Worm (Caenorhabditis elegans) whole organism, L1 larva: ENCODE results near the gene C46F2.1.

Experiments used
- C04F5.9 ChIP-seq: sonication (generic microtip); optimal IDR thresholded peaks from 2 replicates; lab custom pipeline; 2016; ENCODE audit warnings: missing genetic modification characterization, missing compliant biosample characterization
- C16A3.4 ChIP-seq: fragments of 150-350 bp; optimal IDR thresholded peaks from 2 replicates; lab custom pipeline; 2014; ENCODE audit warnings: missing biosample characterization, missing genetic modification characterization
- C34B4.2 ChIP-seq: sonication (generic microtip); optimal IDR thresholded peaks from 2 replicates; lab custom pipeline; 2017; ENCODE audit warnings: mild to moderate bottlenecking, missing genetic modification characterization, missing compliant biosample characterization
- F16B12.6 ChIP-seq: fragments of 150-350 bp; optimal IDR thresholded peaks from 2 replicates; lab custom pipeline; 2014; ENCODE audit warnings: missing biosample characterization, missing genetic modification characterization
- Y116A8C.19 ChIP-seq: sonication (generic microtip); optimal IDR thresholded peaks from 2 replicates; lab custom pipeline; 2016; ENCODE audit warnings: missing compliant biosample characterization, missing genetic modification characterization, borderline replicate concordance
- aha-1 ChIP-seq: fragments of 150-350 bp; optimal IDR thresholded peaks from 2 replicates; lab custom pipeline; 2014; ENCODE audit warnings: missing biosample characterization, missing genetic modification characterization
- alr-1 ChIP-seq: fragments of 200-800 bp; sonication (Bioruptor generic); optimal IDR thresholded peaks from 2 replicates; lab custom pipeline; 2018; ENCODE audit warnings: borderline replicate concordance, mild to moderate bottlenecking, missing genetic modification characterization, missing compliant biosample characterization
- aly-2 ChIP-seq: fragments of 150-350 bp; optimal IDR thresholded peaks from 2 replicates; lab custom pipeline; 2014; ENCODE audit warnings: missing biosample characterization, missing genetic modification characterization
- ama-1 ChIP-seq: fragments of 150-350 bp; optimal IDR thresholded peaks from 2 replicates; lab custom pipeline; 2014
- blmp-1 ChIP-seq: fragments of 150-350 bp; optimal IDR thresholded peaks from 2 replicates; lab custom pipeline; 2014; ENCODE audit warnings: missing biosample characterization, missing genetic modification characterization
- ceh-63 ChIP-seq: fragments of 200-800 bp; sonication (Bioruptor generic); optimal IDR thresholded peaks from 2 replicates; lab custom pipeline; 2018; ENCODE audit warnings: mild to moderate bottlenecking, missing genetic modification characterization, missing compliant biosample characterization
- ceh-88 ChIP-seq: fragments of 200-800 bp; sonication (Bioruptor generic); IDR thresholded peaks from 2 replicates; pipeline ENCODE4 v1.3.6; 2022; ENCODE audit warnings: missing genetic modification characterization, missing compliant biosample characterization
- ceh-90 ChIP-seq: sonication (generic microtip); optimal IDR thresholded peaks from 2 replicates; lab custom pipeline; 2016; ENCODE audit warnings: missing genetic modification characterization, missing compliant biosample characterization
- ces-1 ChIP-seq: fragments of 150-350 bp; optimal IDR thresholded peaks from 2 replicates; lab custom pipeline; 2014; ENCODE audit warnings: missing biosample characterization, missing genetic modification reagents, missing genetic modification characterization
- dsc-1 ChIP-seq: sonication (generic microtip); optimal IDR thresholded peaks from 2 replicates; lab custom pipeline; 2016; ENCODE audit warnings: mild to moderate bottlenecking, missing genetic modification characterization, missing compliant biosample characterization
- egl-27 ChIP-seq, 2 experiments: fragments of 150-350 bp in 1 of 2; sonication (generic microtip); optimal IDR thresholded peaks; 3 replicates each; lab custom pipeline; 2017 to 2018; ENCODE audit warnings: missing biosample characterization in 2 of 2, missing genetic modification characterization in 2 of 2, missing genetic modification reagents in 2 of 2
- elt-2 ChIP-seq: sonication (generic microtip); optimal IDR thresholded peaks from 2 replicates; lab custom pipeline; 2016; ENCODE audit warnings: missing genetic modification characterization, mild to moderate bottlenecking, inconsistent platforms, missing compliant biosample characterization, missing genetic modification reagents
- fkh-10 ChIP-seq: sonication (generic microtip); optimal IDR thresholded peaks from 2 replicates; lab custom pipeline; 2017; ENCODE audit warnings: missing biosample characterization, missing genetic modification reagents, missing genetic modification characterization
- fkh-8 ChIP-seq: sonication (generic microtip); optimal IDR thresholded peaks from 2 replicates; lab custom pipeline; 2016; ENCODE audit warnings: mild to moderate bottlenecking, missing genetic modification characterization, missing compliant biosample characterization
- fos-1 ChIP-seq: fragments of 150-350 bp; optimal IDR thresholded peaks from 2 replicates; lab custom pipeline; 2014; ENCODE audit warnings: missing biosample characterization, missing genetic modification characterization
- grh-1 ChIP-seq: fragments of 200-800 bp; sonication (Bioruptor generic); IDR thresholded peaks from 2 replicates; pipeline ENCODE4 v1.3.6; 2022; ENCODE audit warnings: missing genetic modification reagents, missing genetic modification characterization, missing compliant biosample characterization
- hlh-4 ChIP-seq: sonication (generic microtip); optimal IDR thresholded peaks from 2 replicates; lab custom pipeline; 2016; ENCODE audit warnings: mild to moderate bottlenecking, missing genetic modification characterization, missing compliant biosample characterization
- hpl-2 ChIP-seq: fragments of 150-350 bp; optimal IDR thresholded peaks from 2 replicates; lab custom pipeline; 2014; ENCODE audit warnings: missing biosample characterization, missing genetic modification reagents, missing genetic modification characterization
- irx-1 ChIP-seq: sonication (generic microtip); optimal IDR thresholded peaks from 2 replicates; lab custom pipeline; 2016; ENCODE audit warnings: missing genetic modification characterization, missing compliant biosample characterization
- jun-1 ChIP-seq: fragments of 150-350 bp; optimal IDR thresholded peaks from 2 replicates; lab custom pipeline; 2014; ENCODE audit warnings: missing biosample characterization, missing genetic modification reagents, missing genetic modification characterization
- lin-14 ChIP-seq: fragments of 200-800 bp; sonication (Bioruptor generic); optimal IDR thresholded peaks from 2 replicates; lab custom pipeline; 2018; ENCODE audit warnings: mild to moderate bottlenecking, missing genetic modification characterization, moderate library complexity, missing compliant biosample characterization
- lin-15B ChIP-seq: fragments of 150-350 bp; sonication (generic microtip); optimal IDR thresholded peaks from 3 replicates; lab custom pipeline; 2014; ENCODE audit warnings: missing biosample characterization, missing genetic modification characterization
- lin-39 ChIP-seq: fragments of 150-350 bp; optimal IDR thresholded peaks from 2 replicates; lab custom pipeline; 2014; ENCODE audit warnings: missing biosample characterization, missing genetic modification reagents, missing genetic modification characterization
- lir-3 ChIP-seq: sonication (generic microtip); optimal IDR thresholded peaks from 2 replicates; lab custom pipeline; 2016; ENCODE audit warnings: mild to moderate bottlenecking, missing genetic modification characterization, moderate library complexity, missing compliant biosample characterization; ENCODE audit not compliant: poor library complexity
- mep-1 ChIP-seq: fragments of 150-350 bp; optimal IDR thresholded peaks from 2 replicates; lab custom pipeline; 2014; ENCODE audit warnings: missing biosample characterization, missing genetic modification characterization
- nhr-19 ChIP-seq: fragments of 200-800 bp; sonication (Bioruptor generic); conservative IDR thresholded peaks from 2 replicates; pipeline ENCODE4 v1.3.6; 2022; ENCODE audit warnings: missing genetic modification characterization, missing compliant biosample characterization
- nhr-20 ChIP-seq: sonication (generic microtip); optimal IDR thresholded peaks from 2 replicates; lab custom pipeline; 2016; ENCODE audit warnings: mild to moderate bottlenecking, missing genetic modification characterization, missing compliant biosample characterization
- nhr-237 ChIP-seq: fragments of 150-350 bp; optimal IDR thresholded peaks from 2 replicates; lab custom pipeline; 2014; ENCODE audit warnings: missing biosample characterization, missing genetic modification characterization
- nhr-28 ChIP-seq: fragments of 150-350 bp; optimal IDR thresholded peaks from 2 replicates; lab custom pipeline; 2014; ENCODE audit warnings: missing biosample characterization, missing genetic modification characterization
- nhr-47 ChIP-seq: sonication (generic microtip); optimal IDR thresholded peaks from 2 replicates; lab custom pipeline; 2016; ENCODE audit warnings: mild to moderate bottlenecking, missing genetic modification characterization, moderate library complexity, missing compliant biosample characterization
- nhr-76 ChIP-seq: sonication (generic microtip); optimal IDR thresholded peaks from 2 replicates; lab custom pipeline; 2017; ENCODE audit warnings: missing biosample characterization, missing genetic modification characterization
- nhr-84 ChIP-seq: sonication (generic microtip); optimal IDR thresholded peaks from 2 replicates; lab custom pipeline; 2017; ENCODE audit warnings: missing biosample characterization, missing genetic modification characterization
- nhr-85 ChIP-seq: sonication (generic microtip); peaks from one replicate; lab custom pipeline; 2016; ENCODE audit warnings: missing genetic modification characterization, inconsistent platforms, missing compliant biosample characterization
- nhr-90 ChIP-seq: sonication (generic microtip); optimal IDR thresholded peaks from 2 replicates; lab custom pipeline; 2016; ENCODE audit warnings: mild to moderate bottlenecking, missing genetic modification characterization, missing compliant biosample characterization; ENCODE audit not compliant: poor library complexity
- pag-3 ChIP-seq: sonication (generic microtip); optimal IDR thresholded peaks from 2 replicates; lab custom pipeline; 2017; ENCODE audit warnings: missing genetic modification characterization, mild to moderate bottlenecking, missing compliant biosample characterization, antibody characterized with exemption, borderline replicate concordance; ENCODE audit not compliant: insufficient read depth
- pax-3 ChIP-seq: fragments of 200-800 bp; sonication (Bioruptor generic); optimal IDR thresholded peaks from 2 replicates; lab custom pipeline; 2018; ENCODE audit warnings: mild to moderate bottlenecking, missing genetic modification characterization, moderate library complexity, missing compliant biosample characterization
- pqm-1 ChIP-seq: sonication (generic microtip); optimal IDR thresholded peaks from 3 replicates; lab custom pipeline; 2017; ENCODE audit warnings: missing biosample characterization, missing genetic modification characterization
- snpc-4 ChIP-seq: fragments of 150-350 bp; optimal IDR thresholded peaks from 2 replicates; lab custom pipeline; 2014; ENCODE audit warnings: missing biosample characterization, missing genetic modification characterization
- snu-23 ChIP-seq: sonication (generic microtip); optimal IDR thresholded peaks from 2 replicates; lab custom pipeline; 2016; ENCODE audit warnings: missing genetic modification characterization, missing compliant biosample characterization
- sox-4 ChIP-seq: sonication (generic microtip); optimal IDR thresholded peaks from 2 replicates; lab custom pipeline; 2016; ENCODE audit warnings: missing genetic modification characterization, missing compliant biosample characterization
- sup-37 ChIP-seq: fragments of 200-800 bp; sonication (Bioruptor generic); optimal IDR thresholded peaks from 2 replicates; lab custom pipeline; 2018; ENCODE audit warnings: mild to moderate bottlenecking, missing genetic modification characterization, missing compliant biosample characterization
- tbx-2 ChIP-seq: sonication (generic microtip); optimal IDR thresholded peaks from 2 replicates; lab custom pipeline; 2016; ENCODE audit warnings: missing genetic modification characterization, missing compliant biosample characterization
- tlp-1 ChIP-seq: fragments of 150-350 bp; optimal IDR thresholded peaks from 2 replicates; lab custom pipeline; 2014; ENCODE audit warnings: missing biosample characterization, missing genetic modification characterization
- unc-30 ChIP-seq: sonication (generic microtip); optimal IDR thresholded peaks from 2 replicates; lab custom pipeline; 2017; ENCODE audit warnings: missing biosample characterization, missing genetic modification characterization
- unc-86 ChIP-seq: sonication (generic microtip); optimal IDR thresholded peaks from 2 replicates; lab custom pipeline; 2016; ENCODE audit warnings: missing genetic modification characterization, missing compliant biosample characterization
- unc-98 ChIP-seq: fragments of 200-800 bp; sonication (Bioruptor generic); IDR thresholded peaks from 2 replicates; pipeline ENCODE4 v1.3.6; 2022; ENCODE audit warnings: missing genetic modification characterization, missing compliant biosample characterization
- xbp-1 ChIP-seq: sonication (generic microtip); optimal IDR thresholded peaks from 2 replicates; lab custom pipeline; 2016; ENCODE audit warnings: missing genetic modification characterization, missing compliant biosample characterization
- zag-1 ChIP-seq: fragments of 150-350 bp; optimal IDR thresholded peaks from 2 replicates; lab custom pipeline; 2014; ENCODE audit warnings: missing biosample characterization, missing genetic modification characterization
- ztf-11 ChIP-seq, 2 experiments: sonication (generic microtip); optimal IDR thresholded peaks; 2 replicates each; lab custom pipeline; 2016 to 2017; ENCODE audit warnings: missing genetic modification characterization in 2 of 2, missing biosample characterization in 1 of 2, missing compliant biosample characterization in 1 of 2
- ztf-4 ChIP-seq: fragments of 150-350 bp; optimal IDR thresholded peaks from 2 replicates; lab custom pipeline; 2014; ENCODE audit warnings: missing biosample characterization, missing genetic modification characterization

C46F2.1 gene

DNA sequence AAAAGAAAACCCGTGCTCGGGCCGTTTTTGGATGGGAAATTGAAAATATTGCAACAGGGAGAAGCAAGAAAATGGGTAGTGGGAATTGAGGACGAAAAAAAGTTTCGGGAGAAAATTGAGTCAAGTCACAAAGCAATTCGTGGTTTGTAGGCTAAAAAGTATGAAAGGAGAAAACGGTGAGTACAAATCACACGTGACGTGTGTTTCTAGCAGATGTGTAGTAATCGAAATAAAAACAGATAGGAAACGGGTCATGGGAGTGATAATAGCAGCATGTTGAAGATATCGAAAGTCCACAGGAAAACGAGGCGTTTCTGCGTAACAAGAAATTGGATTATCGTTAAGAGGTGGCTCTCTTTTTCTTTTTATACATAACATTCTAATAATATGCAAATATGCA lies 12.1 kb downstream of the C46F2.1 start:
- TF ChIP-seq unc-98: no peak
- no peak for TF ChIP-seq ceh-90 (tag; lab: Kevin White, UChicago)
- TF ChIP-seq nhr-19: peak; percentile 38
- peak; percentile 73 for TF ChIP-seq nhr-20 (tag; lab: Kevin White, UChicago)
- TF ChIP-seq Y116A8C.19 (tag; lab: Kevin White, UChicago): no peak
- TF ChIP-seq lin-39 (tag; lab: Kevin White, UChicago): no peak
- no peak for TF ChIP-seq ceh-63 (GFP tag; lab: Kevin White, UChicago)
- peak; percentile 68 for TF ChIP-seq pax-3 (tag; lab: Kevin White, UChicago)
- no peak for TF ChIP-seq hlh-4 (tag; lab: Kevin White, UChicago)
- TF ChIP-seq pqm-1 (tag; lab: Kevin White, UChicago): no peak
- TF ChIP-seq C04F5.9 (tag; lab: Kevin White, UChicago): no peak
- TF ChIP-seq fos-1: no peak
- TF ChIP-seq irx-1 (tag; lab: Kevin White, UChicago): no peak
- TF ChIP-seq C16A3.4 (tag; lab: Kevin White, UChicago): no peak
- peak; percentile 89 for TF ChIP-seq dsc-1 (tag; lab: Kevin White, UChicago)
- TF ChIP-seq nhr-90 (tag; lab: Kevin White, UChicago): no peak
- TF ChIP-seq nhr-47 (tag; lab: Kevin White, UChicago): peak; percentile 68
- no peak for TF ChIP-seq nhr-28
- TF ChIP-seq nhr-237 (tag; lab: Kevin White, UChicago): no peak
- TF ChIP-seq tlp-1 (tag; lab: Kevin White, UChicago): no peak
- TF ChIP-seq snpc-4 (tag; lab: Kevin White, UChicago): no peak
- TF ChIP-seq ztf-11 (tag; optimal IDR thresholded peaks at IDR 0.05; lab: Kevin White, UChicago): no peak
- TF ChIP-seq nhr-84 (tag; lab: Kevin White, UChicago): no peak
- no peak for TF ChIP-seq nhr-76 (tag; lab: Kevin White, UChicago)
- peak; percentile 73 for TF ChIP-seq nhr-85 (tag; lab: Kevin White, UChicago)
- TF ChIP-seq C34B4.2 (tag; lab: Kevin White, UChicago): no peak
- no peak for TF ChIP-seq unc-30 (tag; lab: Kevin White, UChicago)
- TF ChIP-seq unc-86 (tag; lab: Kevin White, UChicago): no peak
- peak; percentile 44 for TF ChIP-seq fkh-10 (GFP tag; lab: Kevin White, UChicago)
- no peak for TF ChIP-seq lir-3
- TF ChIP-seq aha-1 (tag; lab: Kevin White, UChicago): no peak
- TF ChIP-seq aly-2: no peak
- no peak for TF ChIP-seq jun-1
- peak; percentile 20 for TF ChIP-seq ztf-4 (tag; lab: Kevin White, UChicago)
- no peak for TF ChIP-seq alr-1 (tag; lab: Kevin White, UChicago)
- TF ChIP-seq F16B12.6 (tag; lab: Kevin White, UChicago): no peak
- TF ChIP-seq sup-37 (GFP tag; lab: Kevin White, UChicago): no peak
- TF ChIP-seq tbx-2 (tag; lab: Kevin White, UChicago): peak; percentile 41
- peak; percentile 51 for TF ChIP-seq snu-23 (GFP tag; lab: Kevin White, UChicago)
- peak; percentile 71 for TF ChIP-seq blmp-1 (tag; lab: Kevin White, UChicago)
- no peak for TF ChIP-seq grh-1 (GFP tag; lab: Robert Waterston, UW)
- peak; percentile 8 for TF ChIP-seq mep-1 (tag; lab: Kevin White, UChicago)
- no peak for TF ChIP-seq lin-15B (tag; lab: Kevin White, UChicago)
- no peak for TF ChIP-seq ces-1 (GFP tag; lab: Kevin White, UChicago)
- TF ChIP-seq elt-2 (tag; lab: Kevin White, UChicago): peak; percentile 8
- peak; percentile 81 for TF ChIP-seq sox-4 (tag; lab: Kevin White, UChicago)
- no peak for TF ChIP-seq egl-27 (tag; optimal IDR thresholded peaks at IDR 0.05; lab: Kevin White, UChicago)
- no peak for TF ChIP-seq ama-1 (lab: Kevin White, UChicago)
- TF ChIP-seq pag-3 (tag; lab: Kevin White, UChicago): no peak
- no peak for TF ChIP-seq ceh-88 (GFP tag; lab: Robert Waterston, UW)
- TF ChIP-seq fkh-8 (tag; lab: Kevin White, UChicago): peak; percentile 88
- no peak for TF ChIP-seq zag-1 (tag; lab: Kevin White, UChicago)
- TF ChIP-seq hpl-2: no peak
- TF ChIP-seq xbp-1 (tag; lab: Kevin White, UChicago): peak; percentile 17
- TF ChIP-seq lin-14: peak; percentile 69
